Worm (Caenorhabditis elegans): Measurements from ENCODE around the gene fbxb-62.

- TF ChIP-seq ztf-11 (tag; optimal IDR thresholded peaks at IDR 0.05) (no peak), egl-27 (tag; optimal IDR thresholded peaks at IDR 0.05) (no peak), ama-1 (optimal IDR thresholded peaks at IDR 0.05) (no peak), hmg-11 (tag; optimal IDR thresholded peaks at IDR 0.05) (no peak), egl-5 (tag; optimal IDR thresholded peaks at IDR 0.05) (no peak), unc-39 (tag; optimal IDR thresholded peaks at IDR 0.05) (no peak), zag-1 (tag; optimal IDR thresholded peaks at IDR 0.05) (no peak)
These were observed 13.6 kb downstream of the fbxb-62 start, which contains the start of the genes F55C9.3 and fbxb-57 for ce11 chrV:19288073-19288805.
